Worm (Caenorhabditis elegans): ENCODE data around the gene elp-1.

DNA sequence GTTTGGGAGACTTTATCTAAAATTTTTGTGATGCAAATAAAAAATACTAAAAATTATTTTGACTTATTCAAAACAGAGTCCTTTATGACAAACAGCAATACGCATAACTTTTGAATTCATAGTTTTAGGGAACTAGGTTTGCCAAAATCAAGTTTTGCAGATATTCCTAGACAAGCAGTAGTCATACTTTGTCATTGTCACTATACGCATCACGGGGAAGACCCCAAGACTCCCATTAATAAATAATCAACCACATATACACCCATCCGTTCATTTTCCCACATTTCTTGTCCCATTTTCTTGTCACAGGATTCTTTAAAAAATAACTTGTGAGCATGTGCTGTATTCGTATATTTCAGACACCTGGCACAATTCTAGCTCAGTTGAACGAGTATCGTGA, 44.5 kb upstream of the elp-1 start, which contains the start of gene Y44A6D.7:
- TF ChIP-seq ets-7 (tag; optimal IDR thresholded peaks at IDR 0.05): no peak
- no peak for TF ChIP-seq ama-1 (optimal IDR thresholded peaks at IDR 0.05)
- no peak for TF ChIP-seq ceh-13 (GFP tag; optimal IDR thresholded peaks at IDR 0.05)

Measured in whole organism, early embryonic.